Worm (Caenorhabditis elegans): ENCODE measurements around the gene pfs-2.
A peak's percentile ranks its signal among the peaks of the same experiment; 100 is the strongest.

pfs-2 gene

ce11 chrII:14390036-14390763 lies 32.0 kb downstream of the pfs-2 start, which contains the start of the genes kbp-3 and nurf-1:
Gene kbp-3, minus strand, starts transcription at chrII:14390078.
Gene nurf-1, plus strand, starts transcription at chrII:14390713.
- TF ChIP-seq lsy-2 (tag; optimal IDR thresholded peaks at IDR 0.05) (peak; percentile 62), nhr-28 (tag; optimal IDR thresholded peaks at IDR 0.05) (no peak), cnd-1 (tag; optimal IDR thresholded peaks at IDR 0.05) (peak; percentile 1), blmp-1 (tag; optimal IDR thresholded peaks at IDR 0.05) (no peak), ztf-11 (tag; optimal IDR thresholded peaks at IDR 0.05) (no peak), lin-32 (GFP tag; optimal IDR thresholded peaks at IDR 0.05) (no peak), tbx-8 (GFP tag; optimal IDR thresholded peaks at IDR 0.05) (no peak), nhr-2 (tag; optimal IDR thresholded peaks at IDR 0.05) (no peak), hlh-1 (tag; optimal IDR thresholded peaks at IDR 0.05) (peak; percentile 37), lin-13 (tag; optimal IDR thresholded peaks at IDR 0.05) (peak; percentile 49), ces-1 (GFP tag; optimal IDR thresholded peaks at IDR 0.05) (peak; percentile 57), mab-5 (tag; optimal IDR thresholded peaks at IDR 0.05) (no peak), elt-1 (tag; optimal IDR thresholded peaks at IDR 0.05; ENCODE audit: borderline replicate concordance, insufficient read depth) (no peak), unc-39 (tag; optimal IDR thresholded peaks at IDR 0.05) (no peak), ceh-83 (GFP tag; optimal IDR thresholded peaks at IDR 0.05) (no peak), zip-8 (tag; optimal IDR thresholded peaks at IDR 0.05) (no peak), bed-3 (GFP tag; optimal IDR thresholded peaks at IDR 0.05) (no peak), nhr-76 (tag; optimal IDR thresholded peaks at IDR 0.05) (no peak), nhr-12 (tag; optimal IDR thresholded peaks at IDR 0.05) (no peak), M03D4.4 (tag; optimal IDR thresholded peaks at IDR 0.05) (no peak), mep-1 (tag; optimal IDR thresholded peaks at IDR 0.05) (peak; percentile 79), nhr-237 (tag; optimal IDR thresholded peaks at IDR 0.05) (peak; percentile 22), ham-2 (GFP tag; optimal IDR thresholded peaks at IDR 0.05) (no peak), ceh-39 (tag; optimal IDR thresholded peaks at IDR 0.05) (peak; percentile 15), sptf-1 (tag; optimal IDR thresholded peaks at IDR 0.05) (peak; percentile 21), drap-1 (GFP tag; optimal IDR thresholded peaks at IDR 0.05) (no peak), pha-4 (tag; optimal IDR thresholded peaks at IDR 0.05) (peak; percentile 32), sem-2 (GFP tag; optimal IDR thresholded peaks at IDR 0.05) (no peak), unc-62 (GFP tag; optimal IDR thresholded peaks at IDR 0.05) (peak; percentile 18), snpc-4 (tag; optimal IDR thresholded peaks at IDR 0.05) (no peak), elt-3 (tag; optimal IDR thresholded peaks at IDR 0.05) (no peak), ceh-43 (GFP tag; optimal IDR thresholded peaks at IDR 0.05) (no peak), flh-1 (GFP tag; optimal IDR thresholded peaks at IDR 0.05) (no peak), mls-2 (tag; optimal IDR thresholded peaks at IDR 0.05) (no peak), unc-120 (tag; optimal IDR thresholded peaks at IDR 0.05; ENCODE audit: poor library complexity, severe bottlenecking) (peak; percentile 56)

ce11 chrII:14393766-14394165 lies 35.6 kb downstream of the pfs-2 start:
- TF ChIP-seq lsy-2 (tag; optimal IDR thresholded peaks at IDR 0.05) (no peak), snpc-4 (tag; optimal IDR thresholded peaks at IDR 0.05) (no peak), nhr-2 (tag; optimal IDR thresholded peaks at IDR 0.05) (no peak), unc-39 (tag; optimal IDR thresholded peaks at IDR 0.05) (no peak), sptf-1 (tag; optimal IDR thresholded peaks at IDR 0.05) (no peak), elt-1 (tag; optimal IDR thresholded peaks at IDR 0.05; ENCODE audit: borderline replicate concordance, insufficient read depth) (no peak), nhr-76 (tag; optimal IDR thresholded peaks at IDR 0.05) (no peak), lin-32 (GFP tag; optimal IDR thresholded peaks at IDR 0.05) (no peak), ces-1 (GFP tag; optimal IDR thresholded peaks at IDR 0.05) (no peak), bed-3 (GFP tag; optimal IDR thresholded peaks at IDR 0.05) (no peak), unc-62 (GFP tag; optimal IDR thresholded peaks at IDR 0.05) (no peak), mls-2 (tag; optimal IDR thresholded peaks at IDR 0.05) (no peak), elt-3 (tag; optimal IDR thresholded peaks at IDR 0.05) (no peak)

ce11 chrII:14399595-14399994 lies 41.4 kb downstream of the pfs-2 start:
- TF ChIP-seq sem-2 (GFP tag; optimal IDR thresholded peaks at IDR 0.05) (no peak), flh-1 (GFP tag; optimal IDR thresholded peaks at IDR 0.05) (no peak), unc-120 (tag; optimal IDR thresholded peaks at IDR 0.05; ENCODE audit: poor library complexity, severe bottlenecking) (peak; percentile 32), elt-3 (tag; optimal IDR thresholded peaks at IDR 0.05) (no peak), bed-3 (GFP tag; optimal IDR thresholded peaks at IDR 0.05) (no peak), unc-39 (tag; optimal IDR thresholded peaks at IDR 0.05) (no peak), mep-1 (tag; optimal IDR thresholded peaks at IDR 0.05) (peak; percentile 82), snpc-4 (tag; optimal IDR thresholded peaks at IDR 0.05) (no peak), ceh-43 (GFP tag; optimal IDR thresholded peaks at IDR 0.05) (peak; percentile 25), nhr-76 (tag; optimal IDR thresholded peaks at IDR 0.05) (no peak), tbx-8 (GFP tag; optimal IDR thresholded peaks at IDR 0.05) (no peak), ces-1 (GFP tag; optimal IDR thresholded peaks at IDR 0.05) (peak; percentile 91), ham-2 (GFP tag; optimal IDR thresholded peaks at IDR 0.05) (peak; percentile 52), pha-4 (tag; optimal IDR thresholded peaks at IDR 0.05) (peak; percentile 95), drap-1 (GFP tag; optimal IDR thresholded peaks at IDR 0.05) (no peak), nhr-28 (tag; optimal IDR thresholded peaks at IDR 0.05) (no peak), ztf-11 (tag; optimal IDR thresholded peaks at IDR 0.05) (no peak), lsy-2 (tag; optimal IDR thresholded peaks at IDR 0.05) (peak; percentile 69), M03D4.4 (tag; optimal IDR thresholded peaks at IDR 0.05) (peak; percentile 2), sptf-1 (tag; optimal IDR thresholded peaks at IDR 0.05) (peak; percentile 18), nhr-2 (tag; optimal IDR thresholded peaks at IDR 0.05) (peak; percentile 12), blmp-1 (tag; optimal IDR thresholded peaks at IDR 0.05) (no peak), cnd-1 (tag; optimal IDR thresholded peaks at IDR 0.05) (no peak), nhr-237 (tag; optimal IDR thresholded peaks at IDR 0.05) (peak; percentile 85), ceh-39 (tag; optimal IDR thresholded peaks at IDR 0.05) (peak; percentile 64), mls-2 (tag; optimal IDR thresholded peaks at IDR 0.05) (no peak), zip-8 (tag; optimal IDR thresholded peaks at IDR 0.05) (no peak), nhr-12 (tag; optimal IDR thresholded peaks at IDR 0.05) (no peak), mab-5 (tag; optimal IDR thresholded peaks at IDR 0.05) (no peak), unc-62 (GFP tag; optimal IDR thresholded peaks at IDR 0.05) (no peak), lin-32 (GFP tag; optimal IDR thresholded peaks at IDR 0.05) (no peak), elt-1 (tag; optimal IDR thresholded peaks at IDR 0.05; ENCODE audit: borderline replicate concordance, insufficient read depth) (no peak), lin-13 (tag; optimal IDR thresholded peaks at IDR 0.05) (peak; percentile 82), ceh-83 (GFP tag; optimal IDR thresholded peaks at IDR 0.05) (peak; percentile 26), hlh-1 (tag; optimal IDR thresholded peaks at IDR 0.05) (peak; percentile 54)
